Fruit fly (Drosophila melanogaster): ENCODE measurements around the gene SdhBL.

The SdhBL gene

DNA sequence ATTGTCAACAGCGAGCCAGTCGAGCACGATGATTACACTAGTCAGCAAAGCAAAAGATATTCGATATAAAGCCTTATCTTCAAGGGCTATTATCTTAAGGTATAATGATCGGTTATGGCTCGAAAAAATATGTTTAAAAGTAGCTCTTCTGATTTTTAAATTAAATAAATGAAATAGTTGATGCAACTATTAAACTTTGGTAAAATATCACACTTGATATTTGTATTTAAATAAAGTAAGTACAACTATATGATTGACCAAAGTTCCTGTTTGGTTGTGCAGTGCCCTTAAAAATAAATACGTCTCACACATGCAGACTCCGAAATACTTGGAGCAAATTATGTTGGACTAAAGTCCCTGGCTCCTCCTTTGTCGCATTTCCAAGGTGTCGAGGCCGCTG is 3.7 kb downstream of the SdhBL start:
- TF ChIP-seq brk (GFP tag; optimal IDR thresholded peaks at IDR 0.05) (no peak), CrebA (GFP tag; optimal IDR thresholded peaks at IDR 0.05; ENCODE audit: borderline replicate concordance) (no peak), Hr78 (GFP tag; optimal IDR thresholded peaks at IDR 0.05) (no peak), woc (GFP tag; optimal IDR thresholded peaks at IDR 0.05) (no peak), OdsH (GFP tag; optimal IDR thresholded peaks at IDR 0.05) (no peak), Mio (GFP tag; optimal IDR thresholded peaks at IDR 0.05) (no peak), sv (GFP tag; optimal IDR thresholded peaks at IDR 0.05) (no peak), Vsx2 (GFP tag; optimal IDR thresholded peaks at IDR 0.05; ENCODE audit: partially characterized antibody) (no peak), dsf (GFP tag; optimal IDR thresholded peaks at IDR 0.05; ENCODE audit: borderline replicate concordance) (no peak), sage (GFP tag; optimal IDR thresholded peaks at IDR 0.05) (no peak), fru (GFP tag; optimal IDR thresholded peaks at IDR 0.05) (no peak), h (GFP tag; optimal IDR thresholded peaks at IDR 0.05) (no peak), usp (GFP tag; optimal IDR thresholded peaks at IDR 0.05) (no peak), Dif (GFP tag; optimal IDR thresholded peaks at IDR 0.05; ENCODE audit: partially characterized antibody) (no peak), psq (GFP tag; optimal IDR thresholded peaks at IDR 0.05) (no peak), ey (GFP tag; optimal IDR thresholded peaks at IDR 0.05) (no peak), lola (GFP tag; optimal IDR thresholded peaks at IDR 0.05) (no peak), Abd-B (GFP tag; optimal IDR thresholded peaks at IDR 0.05) (no peak), jim (GFP tag; optimal IDR thresholded peaks at IDR 0.05) (no peak)

- TF ChIP-seq sv (GFP tag; optimal IDR thresholded peaks at IDR 0.05) (peak; percentile 39), psq (GFP tag; optimal IDR thresholded peaks at IDR 0.05) (no peak)
Measured at dm6 chrX:18899835-18900460, 5.7 kb downstream of the SdhBL start, which contains the start of gene CG7378. Gene CG7378 (plus strand): TSS chrX:18900410.

- no peak for TF ChIP-seq Sp1 (GFP tag; optimal IDR thresholded peaks at IDR 0.05)
- TF ChIP-seq sv (GFP tag; optimal IDR thresholded peaks at IDR 0.05) = no peak
- TF ChIP-seq Hr78 (GFP tag; optimal IDR thresholded peaks at IDR 0.05) = no peak
- no peak for TF ChIP-seq brk (GFP tag; optimal IDR thresholded peaks at IDR 0.05)
- no peak for TF ChIP-seq Myc (optimal IDR thresholded peaks at IDR 0.05)
- TF ChIP-seq psq (GFP tag; optimal IDR thresholded peaks at IDR 0.05) = no peak
- no peak for TF ChIP-seq CG32264 (GFP tag; optimal IDR thresholded peaks at IDR 0.05)
Measured at dm6 chrX:18900958-18901357, 6.7 kb downstream of the SdhBL start.

dm6 chrX:18902800-18903199 is 8.6 kb downstream of the SdhBL start:
- TF ChIP-seq Myc (optimal IDR thresholded peaks at IDR 0.05) = no peak
- TF ChIP-seq HLH106 (tag; optimal IDR thresholded peaks at IDR 0.05) = no peak
- TF ChIP-seq ey (GFP tag; optimal IDR thresholded peaks at IDR 0.05) = no peak
- no peak for TF ChIP-seq CG9705 (GFP tag; optimal IDR thresholded peaks at IDR 0.05)
- no peak for TF ChIP-seq psq (GFP tag; optimal IDR thresholded peaks at IDR 0.05)

- no peak for TF ChIP-seq rgr (GFP tag; optimal IDR thresholded peaks at IDR 0.05)
- TF ChIP-seq dl (GFP tag; optimal IDR thresholded peaks at IDR 0.05; ENCODE audit: insufficient read depth in 1 of 2, partially characterized antibody in 2 of 2) = no peak
- no peak for TF ChIP-seq woc (GFP tag; optimal IDR thresholded peaks at IDR 0.05)
- no peak for TF ChIP-seq jim (GFP tag; optimal IDR thresholded peaks at IDR 0.05)
- TF ChIP-seq Mio (GFP tag; optimal IDR thresholded peaks at IDR 0.05) = no peak
- TF ChIP-seq Hr83 (GFP tag; optimal IDR thresholded peaks at IDR 0.05; ENCODE audit: poor library complexity, severe bottlenecking) = no peak
- TF ChIP-seq CG9705 (GFP tag; optimal IDR thresholded peaks at IDR 0.05) = no peak
- TF ChIP-seq tai (GFP tag; optimal IDR thresholded peaks at IDR 0.05) = no peak
- no peak for TF ChIP-seq Vsx2 (GFP tag; optimal IDR thresholded peaks at IDR 0.05; ENCODE audit: partially characterized antibody)
- no peak for TF ChIP-seq Hr78 (GFP tag; optimal IDR thresholded peaks at IDR 0.05)
- TF ChIP-seq psq (GFP tag; optimal IDR thresholded peaks at IDR 0.05) = no peak
- no peak for TF ChIP-seq pan (optimal IDR thresholded peaks at IDR 0.05)
- TF ChIP-seq sv (GFP tag; optimal IDR thresholded peaks at IDR 0.05) = no peak
- no peak for TF ChIP-seq dmrt93B (GFP tag; optimal IDR thresholded peaks at IDR 0.05)
- TF ChIP-seq OdsH (GFP tag; optimal IDR thresholded peaks at IDR 0.05) = no peak
- TF ChIP-seq br (GFP tag; optimal IDR thresholded peaks at IDR 0.05) = no peak
Measured at dm6 chrX:18905152-18905551, 10.9 kb downstream of the SdhBL start.
